Worm (Caenorhabditis elegans) whole organism, L4/young adult: ENCODE results near the gene Y54F10BM.20.

Source experiments
- W03F9.2 ChIP-seq: fragments of 150-350 bp; optimal IDR thresholded peaks from 2 replicates; lab custom pipeline; 2014; ENCODE audit warnings: missing biosample characterization, missing genetic modification characterization
- dao-5 ChIP-seq: sonication (generic microtip); optimal IDR thresholded peaks from 2 replicates; lab custom pipeline; 2016; ENCODE audit warnings: missing genotype, missing genetic modification characterization, moderate library complexity, missing compliant biosample characterization
- him-1 ChIP-seq: sonication (generic microtip); optimal IDR thresholded peaks from 2 replicates; lab custom pipeline; 2016; ENCODE audit warnings: missing genotype, missing genetic modification reagents, missing genetic modification characterization, missing compliant biosample characterization

The Y54F10BM.20 gene

DNA sequence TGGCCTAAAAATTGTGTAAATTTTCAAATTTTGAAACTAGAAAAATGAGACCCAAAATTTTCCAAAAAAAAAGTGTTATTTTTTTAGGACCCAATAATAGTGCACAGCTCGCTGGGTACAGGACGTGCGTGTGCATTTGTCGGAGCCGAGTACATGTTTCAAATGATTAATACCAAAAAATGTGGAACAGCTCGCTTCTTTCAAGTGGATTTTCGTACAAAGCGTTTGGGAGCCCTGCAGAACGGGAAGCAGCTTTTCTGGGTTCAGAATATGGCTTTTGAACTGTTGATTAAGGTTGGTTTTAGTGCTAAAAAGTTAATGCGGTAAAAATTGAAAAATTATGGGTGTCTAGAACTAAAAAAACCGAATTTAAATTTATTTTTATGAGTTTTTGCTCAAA lies 19.8 kb upstream of the Y54F10BM.20 start:
- TF ChIP-seq W03F9.2 (tag; lab: Kevin White, UChicago) (no peak), dao-5 (tag; lab: Kevin White, UChicago) (no peak)

DNA sequence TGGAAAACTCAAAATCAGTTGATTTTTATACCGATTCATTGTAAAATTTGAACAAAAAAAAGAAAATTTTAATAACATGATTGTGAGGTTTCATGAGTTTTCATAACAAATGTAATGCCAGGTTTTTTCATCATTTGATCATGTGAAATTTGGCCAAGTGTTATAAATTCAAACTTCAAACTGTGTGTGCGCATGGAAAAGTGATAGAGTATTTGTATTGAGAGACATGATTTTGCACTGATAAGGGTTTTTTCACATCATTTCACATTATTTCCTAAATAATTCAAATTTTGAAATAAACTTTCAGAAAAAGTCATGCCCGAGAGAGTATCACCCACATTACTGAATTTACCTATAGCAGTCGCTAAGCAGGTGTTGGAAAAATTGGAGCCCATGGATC lies 16.9 kb upstream of the Y54F10BM.20 start, which contains the start of gene fbxa-219:
TSS of gene fbxa-219 (plus strand) at position 277 of the 400 bp plus-strand sequence.
- no peak for TF ChIP-seq him-1 (tag; lab: Kevin White, UChicago)
- TF ChIP-seq W03F9.2 (tag; lab: Kevin White, UChicago), result no peak
- TF ChIP-seq dao-5 (tag; lab: Kevin White, UChicago), result no peak

DNA sequence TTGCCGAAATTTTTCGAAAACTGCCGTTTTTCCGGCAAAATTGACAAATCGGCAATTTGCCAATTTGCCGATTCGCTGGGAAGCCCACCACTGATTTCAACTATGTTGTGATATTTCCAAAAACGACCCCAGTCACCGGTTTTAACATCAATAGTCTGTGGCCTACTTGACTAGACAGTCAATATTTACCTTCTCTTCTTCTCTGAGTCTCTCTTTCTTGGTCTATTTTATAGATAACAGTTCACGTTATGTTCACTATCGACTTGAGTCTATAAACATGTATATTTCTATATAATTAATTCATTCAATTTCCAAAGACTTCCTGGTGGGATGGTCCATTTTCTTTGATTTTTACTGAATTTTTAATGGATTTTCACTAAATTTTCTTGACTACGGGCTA lies 13.3 kb upstream of the Y54F10BM.20 start:
- TF ChIP-seq W03F9.2 (tag; lab: Kevin White, UChicago), result no peak
- no peak for TF ChIP-seq him-1 (tag; lab: Kevin White, UChicago)
- TF ChIP-seq dao-5 (tag; lab: Kevin White, UChicago), result no peak

DNA sequence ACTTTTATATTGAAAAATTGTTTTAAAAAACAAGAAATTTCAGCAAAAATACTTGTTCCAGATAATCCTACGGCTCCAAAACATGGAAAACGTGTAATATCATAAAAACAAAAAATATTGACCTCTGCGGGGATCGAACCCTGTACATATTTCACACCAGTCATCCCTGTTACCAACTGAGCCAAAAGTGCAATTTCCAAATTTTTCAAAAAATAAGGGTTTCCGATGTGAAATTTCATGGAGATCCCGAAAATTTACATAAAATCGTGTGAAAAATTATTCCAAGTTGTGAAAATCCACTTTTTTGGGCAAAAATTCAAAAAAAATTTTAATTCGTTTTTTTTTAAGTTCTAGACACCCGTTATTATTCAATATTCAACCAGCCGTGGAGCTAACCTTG lies 3.9 kb upstream of the Y54F10BM.20 start:
- TF ChIP-seq him-1 (tag; lab: Kevin White, UChicago) (no peak), dao-5 (tag; lab: Kevin White, UChicago) (no peak), W03F9.2 (tag; lab: Kevin White, UChicago) (no peak)

DNA sequence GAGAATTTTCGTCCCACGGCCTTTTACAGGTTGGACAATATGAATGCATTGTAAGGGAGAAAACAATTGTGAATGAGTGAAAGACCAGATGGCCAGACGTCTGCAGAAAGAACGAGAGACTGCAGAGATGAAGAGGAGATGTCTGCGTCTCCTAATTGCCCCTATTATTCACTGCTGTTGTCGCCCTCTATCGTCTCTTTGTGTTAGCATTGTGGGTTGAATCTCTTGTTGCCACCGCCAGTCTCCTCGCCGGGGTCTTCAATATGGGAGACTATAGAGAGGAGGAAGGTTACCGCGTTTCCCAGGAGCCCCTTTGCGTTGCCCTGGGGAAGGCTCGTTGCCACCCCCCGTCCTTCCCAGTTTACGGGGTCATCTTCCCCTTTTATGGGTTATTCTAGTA lies 3.2 kb upstream of the Y54F10BM.20 start, which contains the start of gene Y54F10BM.9:
TSS of gene Y54F10BM.9 (minus strand) at position 61 of the 400 bp plus-strand sequence.
- TF ChIP-seq dao-5 (tag; lab: Kevin White, UChicago), result no peak
- no peak for TF ChIP-seq him-1 (tag; lab: Kevin White, UChicago)

DNA sequence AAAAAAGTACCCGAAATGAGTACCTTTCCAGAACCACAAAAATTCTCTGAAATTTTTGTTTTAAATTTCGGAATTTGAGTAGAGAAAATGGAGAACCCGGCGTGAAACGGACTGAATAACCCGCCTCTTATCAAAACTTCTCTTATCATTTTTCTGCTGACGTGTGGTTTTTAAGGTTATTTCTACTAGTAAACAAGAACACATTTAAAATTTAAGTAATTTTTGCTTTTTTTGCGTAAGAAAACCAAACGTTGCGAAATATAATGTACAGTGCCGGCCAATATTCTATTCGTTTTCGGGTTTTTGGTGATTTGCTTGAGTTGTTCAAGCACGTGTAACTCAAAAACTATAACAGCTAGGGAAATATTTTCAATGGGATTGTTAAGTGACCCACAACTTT lies 2.9 kb downstream of the Y54F10BM.20 start:
- TF ChIP-seq dao-5 (tag; lab: Kevin White, UChicago) (no peak), him-1 (tag; lab: Kevin White, UChicago) (no peak), W03F9.2 (tag; lab: Kevin White, UChicago) (no peak)

DNA sequence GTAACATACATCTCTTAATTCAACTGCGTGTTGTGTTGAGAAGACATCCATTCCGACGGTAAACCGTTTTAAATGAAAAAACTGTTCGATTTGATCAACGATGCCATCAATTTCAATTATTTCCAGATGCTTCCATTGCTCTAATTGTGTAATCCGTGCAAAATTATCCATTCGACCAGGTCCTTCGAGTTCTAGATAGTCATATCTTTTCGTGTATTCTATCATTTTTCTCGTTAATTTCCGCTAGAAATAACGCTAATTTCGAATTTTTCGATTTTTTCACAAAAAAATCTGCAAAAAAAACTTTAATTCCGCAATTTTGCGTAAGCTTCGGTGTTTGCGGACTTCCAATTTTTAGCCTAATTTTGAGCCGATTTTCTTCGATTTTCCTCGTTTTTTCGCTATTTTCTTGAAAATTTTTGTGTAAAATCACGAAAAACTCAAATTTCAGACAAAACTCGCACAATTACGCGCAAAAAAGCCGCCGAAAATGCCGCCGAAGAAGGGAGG lies 6.0 kb downstream of the Y54F10BM.20 start, which contains the start of the genes fbxa-66 and iffb-1:
TSS of gene fbxa-66 (minus strand) at position 51 of the 510 bp plus-strand sequence.
TSS of gene iffb-1 (plus strand) at position 452 of the 510 bp plus-strand sequence.
- TF ChIP-seq dao-5 (tag; lab: Kevin White, UChicago), result no peak

DNA sequence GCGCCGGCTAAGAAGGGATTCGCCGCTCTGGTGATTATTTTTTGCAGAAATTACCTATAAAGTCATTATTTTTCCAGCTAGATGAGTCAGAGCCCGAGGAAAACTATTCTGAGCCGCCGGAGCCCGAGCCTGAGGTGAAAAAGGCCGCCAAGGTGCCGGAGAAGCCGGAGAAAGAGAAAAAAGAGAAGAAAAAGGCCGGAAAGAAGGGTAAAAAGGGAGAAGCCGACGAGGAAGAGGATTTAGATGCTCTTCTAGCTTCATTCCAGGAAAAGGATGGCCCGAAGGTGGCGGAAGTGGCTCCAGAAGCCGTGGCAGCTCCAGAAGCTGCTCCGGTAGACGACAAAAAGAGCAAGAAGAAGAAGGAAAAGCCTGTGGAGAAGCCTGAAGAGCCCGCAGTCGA lies 6.6 kb downstream of the Y54F10BM.20 start:
- TF ChIP-seq W03F9.2 (tag; lab: Kevin White, UChicago), result no peak

DNA sequence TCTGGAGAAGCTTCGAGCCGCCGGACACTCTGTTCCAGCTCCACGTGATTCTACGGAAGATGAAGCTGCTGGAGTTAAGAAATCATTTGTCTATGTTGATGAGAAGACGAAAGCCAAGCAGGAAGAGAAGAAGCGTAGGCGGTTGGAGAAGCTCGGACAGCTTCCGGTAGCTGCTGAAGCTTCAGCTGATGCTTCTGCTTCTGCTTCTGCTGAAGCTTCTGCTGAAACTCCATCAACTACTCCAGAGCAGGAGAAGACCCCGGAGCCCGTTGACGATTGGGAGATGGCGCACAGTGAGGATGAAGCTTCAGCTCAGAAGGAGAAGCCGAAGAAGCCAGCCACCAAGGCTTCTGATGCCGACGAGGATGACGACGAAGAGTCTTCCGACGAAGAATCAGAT lies 8.4 kb downstream of the Y54F10BM.20 start:
- TF ChIP-seq him-1 (tag; lab: Kevin White, UChicago), result no peak
- no peak for TF ChIP-seq W03F9.2 (tag; lab: Kevin White, UChicago)
- no peak for TF ChIP-seq dao-5 (tag; lab: Kevin White, UChicago)

DNA sequence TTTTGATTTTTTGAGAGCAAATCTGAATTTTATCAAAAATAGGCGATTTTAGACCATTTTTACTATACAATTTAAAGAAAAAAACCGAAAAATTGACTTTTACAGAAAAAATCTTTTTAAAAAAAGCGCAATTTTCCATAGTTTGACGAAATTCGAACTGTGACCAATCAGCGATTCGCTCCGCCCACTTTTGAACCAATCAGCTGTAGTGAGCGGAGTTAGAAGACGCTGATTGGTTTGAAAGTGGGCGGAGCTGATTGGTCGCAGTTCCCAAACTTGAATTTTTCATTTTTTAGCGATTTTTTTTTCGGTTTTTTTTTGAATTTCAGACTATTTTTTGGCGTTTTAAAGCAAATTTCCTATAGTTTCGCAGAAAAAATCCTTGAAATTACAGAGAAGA lies 16.6 kb downstream of the Y54F10BM.20 start:
- no peak for TF ChIP-seq W03F9.2 (tag; lab: Kevin White, UChicago)
- no peak for TF ChIP-seq him-1 (tag; lab: Kevin White, UChicago)
- no peak for TF ChIP-seq dao-5 (tag; lab: Kevin White, UChicago)

DNA sequence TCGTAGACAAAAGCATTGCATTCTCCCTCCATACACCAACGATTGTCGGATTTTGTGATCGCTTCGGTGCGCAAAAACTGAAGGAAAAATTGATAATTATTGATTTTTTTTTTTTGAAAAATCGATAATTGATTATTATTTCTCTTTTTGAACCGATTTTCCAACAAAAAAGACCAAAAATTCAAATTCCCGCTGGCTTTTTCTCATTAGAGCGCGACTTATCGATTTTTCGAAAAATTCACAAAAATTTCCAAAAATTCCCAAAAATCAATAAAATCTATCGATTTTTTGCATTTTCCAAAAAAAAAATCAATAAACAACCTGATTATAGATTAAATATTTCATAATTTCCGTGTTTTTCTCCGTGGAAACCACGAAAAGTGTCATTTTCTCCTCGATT lies 20.6 kb downstream of the Y54F10BM.20 start:
- no peak for TF ChIP-seq W03F9.2 (tag; lab: Kevin White, UChicago)
- TF ChIP-seq dao-5 (tag; lab: Kevin White, UChicago), result no peak
- TF ChIP-seq him-1 (tag; lab: Kevin White, UChicago), result no peak

DNA sequence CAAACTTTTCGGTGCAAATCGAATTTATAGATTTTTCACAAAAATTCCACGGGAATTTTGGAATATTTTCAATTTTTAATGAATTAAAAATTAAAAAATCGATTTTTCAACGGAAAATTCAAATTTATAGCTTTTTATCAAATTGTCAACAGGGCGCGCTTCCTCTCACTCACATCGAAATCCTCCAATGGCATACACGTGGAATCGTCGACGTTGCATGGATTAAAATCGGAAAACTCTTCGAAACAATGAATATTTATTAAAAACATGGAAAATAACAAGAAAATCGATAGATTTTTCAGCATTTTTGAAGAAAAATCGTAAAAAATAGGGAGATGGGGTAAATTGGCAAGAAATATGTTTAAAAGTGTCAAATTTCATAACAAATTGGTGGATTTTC lies 21.3 kb downstream of the Y54F10BM.20 start, which contains the start of gene Y54F10BM.12:
TSS of gene Y54F10BM.12 (minus strand) at position 344 of the 400 bp plus-strand sequence.
- no peak for TF ChIP-seq him-1 (tag; lab: Kevin White, UChicago)
- TF ChIP-seq dao-5 (tag; lab: Kevin White, UChicago), result no peak
- TF ChIP-seq W03F9.2 (tag; lab: Kevin White, UChicago), result no peak

DNA sequence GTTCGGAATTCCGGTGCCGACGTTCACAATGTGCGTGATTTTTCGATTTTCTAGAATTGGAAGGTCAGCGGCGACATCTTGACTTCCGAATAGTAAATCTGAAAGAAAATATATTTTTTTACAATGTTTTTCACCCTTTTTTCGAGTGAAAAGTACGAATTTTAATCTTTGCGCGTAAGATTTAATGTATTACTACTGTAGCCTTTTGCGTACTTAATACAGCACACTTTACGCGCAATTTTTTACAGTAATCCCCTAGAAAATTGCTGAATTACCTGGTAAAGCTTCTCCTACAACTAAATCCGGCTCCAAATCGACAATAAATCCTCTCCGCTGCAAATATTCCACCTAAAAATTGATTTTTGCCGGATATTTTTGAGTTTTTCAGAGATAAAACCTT lies 22.3 kb downstream of the Y54F10BM.20 start:
- TF ChIP-seq W03F9.2 (tag; lab: Kevin White, UChicago), result no peak
- no peak for TF ChIP-seq him-1 (tag; lab: Kevin White, UChicago)
- no peak for TF ChIP-seq dao-5 (tag; lab: Kevin White, UChicago)

DNA sequence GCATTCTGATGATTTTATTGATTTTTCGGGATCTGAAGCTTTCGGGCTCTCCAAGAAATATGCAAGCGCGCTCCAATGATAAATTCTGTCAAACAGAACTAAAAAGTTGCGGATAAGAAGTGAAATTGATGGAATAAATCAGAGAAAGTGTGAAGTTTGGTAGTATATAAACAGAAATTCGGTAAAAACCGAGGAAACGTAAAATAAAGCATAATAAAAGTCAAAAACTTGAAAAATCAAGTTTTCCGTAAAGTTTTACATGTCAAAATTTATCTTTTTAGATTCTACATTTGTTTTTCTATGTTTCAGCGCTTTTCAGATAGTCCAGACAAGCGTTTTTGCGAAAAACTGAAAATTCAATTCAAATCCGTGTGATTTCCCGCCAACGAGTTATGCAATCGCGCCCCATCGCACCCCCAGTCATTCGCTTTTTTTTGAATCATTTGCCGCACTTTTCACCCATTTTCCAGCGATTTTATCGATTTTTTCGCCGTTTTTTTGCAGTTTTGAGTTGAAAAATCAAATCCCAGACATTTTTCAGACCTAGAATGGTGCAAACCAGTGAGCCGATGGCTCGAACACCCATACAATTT lies 23.1 kb downstream of the Y54F10BM.20 start, which contains the start of the genes Y54F10BM.13 and ppm-1.D:
TSS of gene Y54F10BM.13 (minus strand) at position 51 of the 593 bp plus-strand sequence.
TSS of gene ppm-1.D (plus strand) at position 540 of the 593 bp plus-strand sequence.
- TF ChIP-seq him-1 (tag; lab: Kevin White, UChicago) (no peak), W03F9.2 (tag; lab: Kevin White, UChicago) (no peak), dao-5 (tag; lab: Kevin White, UChicago) (no peak)
